Fruit fly (Drosophila melanogaster) whole organism, embryonic: Measurements from ENCODE around the gene CG17906.

ENCODE experiments used
- Bgb ChIP-seq: fragments of 200-800 bp; sonication (Bioruptor generic); IDR thresholded peaks from 2 replicates; pipeline ENCODE4 v1.3.6; 2022; ENCODE audit warnings: missing biosample characterization, missing genetic modification characterization; ENCODE audit not compliant: partially characterized antibody
- Blimp-1 ChIP-seq: fragments of 200-800 bp; sonication (Bioruptor generic); optimal IDR thresholded peaks from 3 replicates; lab custom pipeline; 2018; ENCODE audit warnings: missing biosample characterization, missing genetic modification characterization, mild to moderate bottlenecking, moderate library complexity, missing genetic modification reagents
- BtbVII ChIP-seq: fragments of 200-800 bp; sonication (Bioruptor generic); optimal IDR thresholded peaks from 3 replicates; lab custom pipeline; 2017; ENCODE audit warnings: missing biosample characterization, mild to moderate bottlenecking, missing genetic modification characterization
- CG10366 ChIP-seq: fragments of 200-800 bp; sonication (Bioruptor generic); IDR thresholded peaks from 2 replicates; pipeline ENCODE4 v1.3.6; 2022; ENCODE audit warnings: missing biosample characterization, missing genetic modification characterization
- CG10979 ChIP-seq: fragments of 200-800 bp; sonication (Bioruptor generic); optimal IDR thresholded peaks from 2 replicates; lab custom pipeline; 2018; ENCODE audit warnings: missing biosample characterization, mild to moderate bottlenecking, missing genetic modification characterization, moderate library complexity
- CG11560 ChIP-seq: fragments of 200-800 bp; sonication (Bioruptor generic); IDR thresholded peaks from 3 replicates; pipeline ENCODE4 v1.3.6; 2022; ENCODE audit warnings: missing biosample characterization, missing genetic modification characterization
- CG11695 ChIP-seq: fragments of 200-800 bp; sonication (Bioruptor generic); IDR thresholded peaks from 3 replicates; pipeline ENCODE4 v1.3.6; 2022; ENCODE audit warnings: missing biosample characterization, missing genetic modification characterization
- CG15601 ChIP-seq: fragments of 200-800 bp; sonication (Bioruptor generic); optimal IDR thresholded peaks from 3 replicates; lab custom pipeline; 2019; ENCODE audit warnings: missing biosample characterization, mild to moderate bottlenecking, missing genetic modification characterization, moderate library complexity
- CG15696 ChIP-seq: fragments of 200-800 bp; sonication (Bioruptor generic); optimal IDR thresholded peaks from 2 replicates; lab custom pipeline; 2019; ENCODE audit warnings: missing biosample characterization, mild to moderate bottlenecking, missing genetic modification characterization, moderate library complexity
- CG18764 ChIP-seq: fragments of 200-800 bp; sonication (Bioruptor generic); optimal IDR thresholded peaks from 3 replicates; lab custom pipeline; 2016; ENCODE audit warnings: missing biosample characterization, missing genetic modification characterization
- CG32767 ChIP-seq: fragments of 200-800 bp; sonication (Bioruptor generic); IDR thresholded peaks from 2 replicates; pipeline ENCODE4 v1.3.6; 2022; ENCODE audit warnings: missing biosample characterization, missing genetic modification characterization
- CG33557 ChIP-seq: fragments of 200-800 bp; sonication (Bioruptor generic); optimal IDR thresholded peaks from 2 replicates; lab custom pipeline; 2019; ENCODE audit warnings: missing biosample characterization, mild to moderate bottlenecking, missing genetic modification characterization, moderate library complexity
- CG4730 ChIP-seq: fragments of 200-800 bp; sonication (Bioruptor generic); IDR thresholded peaks from 2 replicates; pipeline ENCODE4 v1.3.6; 2022; ENCODE audit warnings: missing biosample characterization, missing genetic modification characterization
- CG6272 ChIP-seq: fragments of 200-800 bp; sonication (Bioruptor generic); IDR thresholded peaks from 2 replicates; pipeline ENCODE4 v1.3.6; 2022; ENCODE audit warnings: missing biosample characterization, missing genetic modification characterization
- CG6689 ChIP-seq: fragments of 200-800 bp; sonication (Bioruptor generic); IDR thresholded peaks from 2 replicates; pipeline ENCODE4 v1.3.6; 2022; ENCODE audit warnings: missing biosample characterization, missing genetic modification characterization
- CG8388 ChIP-seq: fragments of 200-800 bp; sonication (Bioruptor generic); optimal IDR thresholded peaks from 2 replicates; lab custom pipeline; 2019; ENCODE audit warnings: missing biosample characterization, mild to moderate bottlenecking, missing genetic modification characterization, moderate library complexity
- CG9727 ChIP-seq: fragments of 200-800 bp; sonication (Bioruptor generic); optimal IDR thresholded peaks from 3 replicates; lab custom pipeline; 2017; ENCODE audit warnings: missing biosample characterization, mild to moderate bottlenecking, missing genetic modification characterization
- CkIIα-i1 ChIP-seq: fragments of 200-800 bp; sonication (Bioruptor generic); IDR thresholded peaks from 2 replicates; pipeline ENCODE4 v1.3.6; 2022; ENCODE audit warnings: missing biosample characterization, missing genetic modification characterization
- Doc2 ChIP-seq: fragments of 200-800 bp; sonication (Bioruptor generic); IDR thresholded peaks from 2 replicates; pipeline ENCODE4 v1.3.6; 2022; ENCODE audit warnings: missing biosample characterization, missing genetic modification characterization
- E2f2 ChIP-seq: fragments of 200-800 bp; sonication (Bioruptor generic); IDR thresholded peaks from 2 replicates; pipeline ENCODE4 v1.3.6; 2022; ENCODE audit warnings: missing biosample characterization, missing genetic modification characterization
- Hr3 ChIP-seq: fragments of 200-800 bp; sonication (Bioruptor generic); optimal IDR thresholded peaks from 3 replicates; lab custom pipeline; 2016; ENCODE audit warnings: missing biosample characterization, missing genetic modification characterization
- Hr78 ChIP-seq, 2 experiments: fragments of 200-800 bp in 1 of 2; fragments of >200 bp in 1 of 2; sonication (Bioruptor generic) in 1 of 2; optimal IDR thresholded peaks; 2 replicates each; lab custom pipeline; 2017 to 2019; ENCODE audit warnings: missing biosample characterization in 2 of 2, missing genetic modification characterization in 2 of 2, mild to moderate bottlenecking in 1 of 2, moderate library complexity in 1 of 2
- Lim3 ChIP-seq: fragments of 200-800 bp; sonication (Bioruptor generic); IDR thresholded peaks from 2 replicates; pipeline ENCODE4 v1.3.6; 2022; ENCODE audit warnings: missing biosample characterization, missing genetic modification characterization
- Myb ChIP-seq: fragments of 200-800 bp; sonication (Bioruptor generic); optimal IDR thresholded peaks from 2 replicates; lab custom pipeline; 2016; ENCODE audit warnings: missing biosample characterization, missing genetic modification characterization
- Nf-YC ChIP-seq: fragments of 200-800 bp; optimal IDR thresholded peaks from 3 replicates; lab custom pipeline; 2019; ENCODE audit warnings: missing biosample characterization, mild to moderate bottlenecking, missing genetic modification characterization, moderate library complexity
- Ravus ChIP-seq: fragments of 200-800 bp; sonication (Bioruptor generic); IDR thresholded peaks from 2 replicates; pipeline ENCODE4 v1.3.6; 2022; ENCODE audit warnings: missing biosample characterization, missing genetic modification characterization
- Rx ChIP-seq: fragments of 200-800 bp; sonication (Bioruptor generic); IDR thresholded peaks from 2 replicates; pipeline ENCODE4 v1.3.6; 2022; ENCODE audit warnings: missing biosample characterization, missing genetic modification characterization
- Spps ChIP-seq: fragments of 200-800 bp; sonication (Bioruptor generic); optimal IDR thresholded peaks from 2 replicates; lab custom pipeline; 2018; ENCODE audit warnings: missing biosample characterization, mild to moderate bottlenecking, missing genetic modification characterization
- Sry-β ChIP-seq: fragments of 200-800 bp; sonication (Bioruptor generic); optimal IDR thresholded peaks from 2 replicates; lab custom pipeline; 2018; ENCODE audit warnings: missing biosample characterization, mild to moderate bottlenecking, missing genetic modification characterization, moderate library complexity
- Taf1 ChIP-seq: fragments of 200-800 bp; sonication (Bioruptor generic); IDR thresholded peaks from 2 replicates; pipeline ENCODE4 v1.3.6; 2022; ENCODE audit warnings: missing biosample characterization, missing genetic modification characterization
- ac ChIP-seq: fragments of 200-800 bp; sonication (Bioruptor generic); optimal IDR thresholded peaks from 3 replicates; lab custom pipeline; 2017; ENCODE audit warnings: missing biosample characterization, mild to moderate bottlenecking, missing genetic modification characterization
- cwo ChIP-seq: fragments of 200-800 bp; sonication (Bioruptor generic); optimal IDR thresholded peaks from 3 replicates; lab custom pipeline; 2017; ENCODE audit warnings: missing biosample characterization, missing genetic modification characterization, mild to moderate bottlenecking, moderate library complexity, missing genetic modification reagents
- da ChIP-seq: fragments of 200-800 bp; sonication (Bioruptor generic); optimal IDR thresholded peaks from 2 replicates; lab custom pipeline; 2016; ENCODE audit warnings: missing biosample characterization, missing genetic modification characterization
- dati ChIP-seq: fragments of 200-800 bp; sonication (Bioruptor generic); IDR thresholded peaks from 2 replicates; pipeline ENCODE4 v1.3.6; 2022; ENCODE audit warnings: missing biosample characterization, missing genetic modification characterization
- dmrt11E ChIP-seq: fragments of 200-800 bp; sonication (Bioruptor generic); optimal IDR thresholded peaks from 3 replicates; lab custom pipeline; 2018; ENCODE audit warnings: missing biosample characterization, mild to moderate bottlenecking, missing genetic modification characterization, moderate library complexity
- fd64A ChIP-seq: fragments of 200-800 bp; sonication (Bioruptor generic); optimal IDR thresholded peaks from 3 replicates; lab custom pipeline; 2018; ENCODE audit warnings: missing biosample characterization, mild to moderate bottlenecking, missing genetic modification characterization
- gem ChIP-seq: fragments of 200-800 bp; sonication (Bioruptor generic); optimal IDR thresholded peaks from 2 replicates; lab custom pipeline; 2019; ENCODE audit warnings: missing biosample characterization, mild to moderate bottlenecking, missing genetic modification characterization, moderate library complexity
- grau ChIP-seq: fragments of 200-800 bp; optimal IDR thresholded peaks from 3 replicates; lab custom pipeline; 2019; ENCODE audit warnings: missing biosample characterization, mild to moderate bottlenecking, missing genetic modification characterization, moderate library complexity
- hkb ChIP-seq, 2 experiments: fragments of 200-800 bp in 1 of 2; fragments of >200 bp in 1 of 2; sonication (Bioruptor generic) in 1 of 2; IDR thresholded peaks in 1 of 2; optimal IDR thresholded peaks in 1 of 2; 2 replicates each; pipeline versions ENCODE4 v1.3.6 to Lab custom; 2017 to 2022; ENCODE audit warnings: missing biosample characterization in 1 of 2, missing genetic modification characterization in 1 of 2
- ind ChIP-seq: fragments of 200-800 bp; sonication (Bioruptor generic); optimal IDR thresholded peaks from 3 replicates; lab custom pipeline; 2016; ENCODE audit warnings: missing biosample characterization, missing genetic modification characterization
- maf-S ChIP-seq: fragments of 200-800 bp; sonication (Bioruptor generic); optimal IDR thresholded peaks from 2 replicates; lab custom pipeline; 2016; ENCODE audit warnings: missing biosample characterization, missing genetic modification characterization
- mirr ChIP-seq: fragments of 200-800 bp; sonication (Bioruptor generic); optimal IDR thresholded peaks from 3 replicates; lab custom pipeline; 2018; ENCODE audit warnings: missing biosample characterization, mild to moderate bottlenecking, missing genetic modification characterization
- odd ChIP-seq: fragments of 200-800 bp; sonication (Bioruptor generic); optimal IDR thresholded peaks from 2 replicates; lab custom pipeline; 2017; ENCODE audit warnings: missing biosample characterization, mild to moderate bottlenecking, missing genetic modification characterization
- sc ChIP-seq, 3 experiments: fragments of >200 bp in 2 of 3; fragments of 200-800 bp in 1 of 3; sonication (Bioruptor generic) in 1 of 3; optimal IDR thresholded peaks; 2 replicates in 2 of 3; 3 replicates in 1 of 3; lab custom pipeline; 2017; ENCODE audit warnings: mild to moderate bottlenecking in 1 of 3, missing biosample characterization in 1 of 3, missing genetic modification characterization in 1 of 3, missing genetic modification reagents in 1 of 3
- sisA ChIP-seq: fragments of 200-800 bp; sonication (Bioruptor generic); IDR thresholded peaks from 2 replicates; pipeline ENCODE4 v1.3.6; 2022; ENCODE audit warnings: missing biosample characterization, missing genetic modification characterization
- slbo ChIP-seq: fragments of 200-800 bp; sonication (Bioruptor generic); IDR thresholded peaks from 2 replicates; pipeline ENCODE4 v1.3.6; 2022; ENCODE audit warnings: missing biosample characterization, missing genetic modification characterization
- tgo ChIP-seq: fragments of 200-800 bp; sonication (Bioruptor generic); IDR thresholded peaks from 3 replicates; pipeline ENCODE4 v1.3.6; 2022; ENCODE audit warnings: missing biosample characterization, missing genetic modification characterization
- usp ChIP-seq: fragments of >200 bp; optimal IDR thresholded peaks from 2 replicates; lab custom pipeline; 2017; ENCODE audit warnings: missing biosample characterization, missing genetic modification characterization
- vfl ChIP-seq: fragments of 200-800 bp; sonication (Bioruptor generic); optimal IDR thresholded peaks from 2 replicates; lab custom pipeline; 2016; ENCODE audit warnings: missing biosample characterization, missing genetic modification characterization
- zen ChIP-seq: fragments of 200-800 bp; sonication (Bioruptor generic); optimal IDR thresholded peaks from 3 replicates; lab custom pipeline; 2018; ENCODE audit warnings: missing biosample characterization, mild to moderate bottlenecking, missing genetic modification characterization, moderate library complexity

The CG17906 gene

DNA sequence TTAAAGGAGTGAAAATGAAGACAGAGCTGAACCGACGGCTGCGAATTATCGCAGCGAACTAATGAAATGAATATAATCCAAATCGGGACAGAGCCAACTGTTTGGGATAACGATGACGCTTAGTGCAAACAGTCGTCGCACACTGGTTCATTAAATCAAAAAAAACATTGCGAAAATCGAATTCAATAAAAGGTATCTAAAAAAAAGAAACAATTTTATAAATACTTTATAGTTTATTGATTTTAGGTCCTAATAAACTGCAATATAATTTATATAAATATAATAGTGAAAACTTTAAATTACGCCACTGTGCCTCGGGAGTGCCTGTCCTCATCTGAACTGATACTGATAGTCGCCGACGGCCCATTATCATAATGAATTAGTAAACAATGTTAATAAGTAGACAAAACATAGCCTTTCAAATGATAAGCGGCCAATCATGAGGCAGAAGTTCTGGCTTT is 35.2 kb upstream of the CG17906 start, which contains the start of gene CG31886:
CG31886 (minus strand) TSS at position 51 of the 461 bp plus-strand sequence.
- TF ChIP-seq zen (tag; lab: Kevin White, UChicago) = peak; percentile 6
- TF ChIP-seq Sry-β (GFP tag; lab: Kevin White, UChicago) = no peak
- no peak for TF ChIP-seq CG33557 (GFP tag; lab: Kevin White, UChicago)
- TF ChIP-seq Hr78 (GFP tag; optimal IDR thresholded peaks at IDR 0.05; lab: Kevin White, UChicago) = no peak
- TF ChIP-seq Spps (tag; lab: Kevin White, UChicago) = no peak
- peak; percentile 6 for TF ChIP-seq grau (tag; lab: Kevin White, UChicago)
- TF ChIP-seq CG18764 = no peak
- peak; percentile 38; the same call in 1 of the 2 replicates for TF ChIP-seq CG4730 (GFP tag; lab: Robert Waterston, UW)
- TF ChIP-seq CG15696 = peak; percentile 16
- TF ChIP-seq CG32767 (GFP tag; lab: Robert Waterston, UW) = 0 out of 2 replicates have a peak, but pooled peaks have one; percentile 51
- TF ChIP-seq CG8388 (GFP tag; lab: Kevin White, UChicago) = peak; percentile 61
- no peak for TF ChIP-seq cwo (GFP tag; lab: Kevin White, UChicago)
- no peak for TF ChIP-seq maf-S (GFP tag; lab: Kevin White, UChicago)
- no peak for TF ChIP-seq da (GFP tag; lab: Kevin White, UChicago)
- no peak for TF ChIP-seq CkIIα-i1 (GFP tag; lab: Robert Waterston, UW)
- 0 out of 3 replicates have a peak, but pooled peaks have one; percentile 36 for TF ChIP-seq CG11695
- TF ChIP-seq mirr = peak; percentile 13
- no peak for TF ChIP-seq vfl (GFP tag; lab: Kevin White, UChicago)
- TF ChIP-seq CG10366 (GFP tag; lab: Robert Waterston, UW) = peak; percentile 34
- peak; percentile 40; the same call in 1 of the 3 replicates for TF ChIP-seq tgo (GFP tag; lab: Robert Waterston, UW)
- TF ChIP-seq CG10979 (tag; lab: Kevin White, UChicago) = peak; percentile 27
- TF ChIP-seq usp (GFP tag; lab: Kevin White, UChicago) = no peak
- no peak for TF ChIP-seq CG6689 (GFP tag; lab: Robert Waterston, UW)
- no peak; the same call in 1 of the 2 replicates for TF ChIP-seq sisA
- TF ChIP-seq Doc2 = no peak
- no peak for TF ChIP-seq Rx
- no peak for TF ChIP-seq Ravus
- no peak for TF ChIP-seq Lim3 (GFP tag; lab: Robert Waterston, UW)
- 0 out of 2 replicates have a peak, but pooled peaks have one; percentile 4 for TF ChIP-seq dati
- no peak for TF ChIP-seq ac (GFP tag; lab: Kevin White, UChicago)
- TF ChIP-seq Blimp-1 = peak; percentile 29
- no peak for TF ChIP-seq Bgb (GFP tag; lab: Robert Waterston, UW)
- no peak for TF ChIP-seq E2f2
- TF ChIP-seq Nf-YC (tag; lab: Kevin White, UChicago) = no peak
- no peak for TF ChIP-seq CG11560 (tag; lab: Robert Waterston, UW)
- TF ChIP-seq Hr3 (GFP tag; lab: Kevin White, UChicago) = no peak
- peak; percentile 55 for TF ChIP-seq gem (tag; lab: Kevin White, UChicago)
- peak; percentile 52; the same call in 1 of the 2 replicates for TF ChIP-seq Taf1 (GFP tag; lab: Robert Waterston, UW)
- TF ChIP-seq BtbVII = peak; percentile 15
- peak; percentile 3 for TF ChIP-seq ind
- TF ChIP-seq CG15601 (tag; lab: Kevin White, UChicago) = peak; percentile 8
- TF ChIP-seq slbo (GFP tag; lab: Robert Waterston, UW) = peak; percentile 64
- TF ChIP-seq dmrt11E (tag; lab: Kevin White, UChicago) = peak; percentile 70
- TF ChIP-seq odd (GFP tag; lab: Kevin White, UChicago) = no peak
- TF ChIP-seq CG9727 (GFP tag; lab: Kevin White, UChicago) = peak; percentile 30
- no peak for TF ChIP-seq fd64A (GFP tag; lab: Kevin White, UChicago)
- TF ChIP-seq Myb (GFP tag; lab: Kevin White, UChicago) = no peak
- TF ChIP-seq sc (optimal IDR thresholded peaks at IDR 0.05; lab: Kevin White, UChicago) = no peak
- no peak for TF ChIP-seq sc (GFP tag; optimal IDR thresholded peaks at IDR 0.05; lab: Kevin White, UChicago)
- no peak for TF ChIP-seq CG6272 (GFP tag; lab: Robert Waterston, UW)
- TF ChIP-seq hkb (optimal IDR thresholded peaks at IDR 0.05; lab: Kevin White, UChicago) = no peak
- no peak for TF ChIP-seq hkb (GFP tag; IDR thresholded peaks at IDR 0.05; lab: Robert Waterston, UW)
